Worm (Caenorhabditis elegans) whole organism, early embryonic: ENCODE data around the gene rap-2.

ENCODE experiments used
- aly-1 ChIP-seq: sonication (generic microtip); optimal IDR thresholded peaks from 2 replicates; lab custom pipeline; 2016; ENCODE audit warnings: missing genetic modification characterization, missing compliant biosample characterization
- ceh-36 ChIP-seq: sonication (generic microtip); optimal IDR thresholded peaks from 2 replicates; lab custom pipeline; 2016; ENCODE audit warnings: missing genetic modification characterization, inconsistent platforms, missing compliant biosample characterization
- ets-7 ChIP-seq: sonication (generic microtip); optimal IDR thresholded peaks from 2 replicates; lab custom pipeline; 2016; ENCODE audit warnings: missing genotype, missing genetic modification characterization, missing compliant biosample characterization
- flt-1 ChIP-seq: fragments of 200-800 bp; sonication (Bioruptor generic); IDR thresholded peaks from 2 replicates; pipeline ENCODE4 v1.3.6; 2022; ENCODE audit warnings: missing genetic modification characterization, missing compliant biosample characterization
- hmbx-1 ChIP-seq: sonication (generic microtip); optimal IDR thresholded peaks from 2 replicates; lab custom pipeline; 2016; ENCODE audit warnings: mild to moderate bottlenecking, missing genetic modification characterization, missing compliant biosample characterization
- scrt-1 ChIP-seq: fragments of 200-800 bp; sonication (Bioruptor generic); IDR thresholded peaks from 2 replicates; pipeline ENCODE4 v1.3.6; 2022; ENCODE audit warnings: missing genetic modification characterization, missing compliant biosample characterization
- tbx-11 ChIP-seq: fragments of 200-800 bp; sonication (Bioruptor generic); IDR thresholded peaks from 2 replicates; pipeline ENCODE4 v1.3.6; 2022; ENCODE audit warnings: missing genetic modification characterization, missing compliant biosample characterization
- tbx-37 ChIP-seq: fragments of 200-800 bp; sonication (Bioruptor generic); conservative IDR thresholded peaks from 2 replicates; pipeline ENCODE4 v1.3.6; 2022; ENCODE audit warnings: missing genetic modification reagents, missing genetic modification characterization, missing compliant biosample characterization
- tra-4 ChIP-seq: sonication (generic microtip); optimal IDR thresholded peaks from 2 replicates; lab custom pipeline; 2017; ENCODE audit warnings: missing genetic modification characterization, missing compliant biosample characterization

The rap-2 gene

DNA sequence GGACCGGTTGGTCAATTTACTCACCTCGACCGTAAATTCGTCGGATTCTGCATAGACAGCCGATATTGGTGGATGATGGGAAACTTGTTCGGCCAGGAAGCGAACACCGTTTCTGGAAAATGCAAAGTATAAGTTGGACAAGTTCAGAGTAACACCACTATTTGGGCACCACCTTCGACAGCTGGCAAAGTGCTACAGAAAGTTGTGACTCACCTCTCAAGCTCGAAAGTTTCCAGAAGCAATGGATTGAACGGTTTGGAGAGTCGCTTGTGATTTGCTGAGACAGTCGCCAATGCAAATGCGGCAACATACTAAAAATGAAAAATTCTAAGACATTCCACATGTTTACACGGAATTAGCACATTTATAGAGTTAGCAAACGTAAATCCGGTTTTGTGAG, 50.6 kb downstream of the rap-2 start:
- no peak for TF ChIP-seq hmbx-1 (tag; lab: Kevin White, UChicago)
- no peak for TF ChIP-seq ets-7
- TF ChIP-seq tbx-11 (GFP tag; lab: Robert Waterston, UW), result no peak
- no peak for TF ChIP-seq tra-4 (tag; lab: Kevin White, UChicago)
- no peak for TF ChIP-seq tbx-37 (GFP tag; lab: Robert Waterston, UW)
- no peak for TF ChIP-seq ceh-36
- TF ChIP-seq flt-1 (GFP tag; lab: Robert Waterston, UW), result no peak

DNA sequence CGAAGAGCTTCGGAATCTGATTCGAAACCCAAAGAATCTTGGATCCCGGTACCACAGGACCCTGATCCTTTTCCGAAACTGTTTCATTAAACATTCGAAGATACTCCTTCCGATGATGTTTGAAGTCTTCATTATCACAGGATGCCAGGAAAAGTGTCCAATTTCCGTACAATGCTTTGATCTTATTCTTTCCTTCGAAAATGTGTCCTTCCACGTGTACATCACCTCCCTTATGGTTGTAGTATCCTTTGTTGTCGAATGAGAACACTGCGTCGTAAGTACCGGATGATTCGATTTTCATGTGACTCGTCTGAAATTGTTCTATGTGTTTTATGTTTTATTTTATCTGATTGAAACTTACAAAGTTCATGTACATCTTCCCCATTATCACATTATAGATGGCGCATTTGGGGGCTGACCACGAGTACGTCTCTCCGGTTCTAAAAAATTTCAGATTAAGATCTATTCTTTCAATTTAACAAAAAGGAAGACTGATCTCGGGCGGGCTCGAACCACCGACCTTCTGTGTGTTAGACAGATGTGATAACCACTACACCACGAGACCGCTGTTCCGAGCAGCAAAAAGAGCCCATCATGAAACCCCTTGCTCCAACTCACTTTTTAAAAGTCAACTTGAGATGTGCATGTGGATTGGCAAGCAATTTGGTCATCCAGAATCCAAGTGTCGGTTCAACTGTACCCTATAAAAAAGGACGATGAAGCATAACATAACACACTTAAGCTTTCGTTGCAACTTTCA, 51.2 kb downstream of the rap-2 start:
- no peak for TF ChIP-seq tra-4 (tag; lab: Kevin White, UChicago)
- no peak for TF ChIP-seq tbx-37 (GFP tag; lab: Robert Waterston, UW)
- TF ChIP-seq aly-1, result no peak

DNA sequence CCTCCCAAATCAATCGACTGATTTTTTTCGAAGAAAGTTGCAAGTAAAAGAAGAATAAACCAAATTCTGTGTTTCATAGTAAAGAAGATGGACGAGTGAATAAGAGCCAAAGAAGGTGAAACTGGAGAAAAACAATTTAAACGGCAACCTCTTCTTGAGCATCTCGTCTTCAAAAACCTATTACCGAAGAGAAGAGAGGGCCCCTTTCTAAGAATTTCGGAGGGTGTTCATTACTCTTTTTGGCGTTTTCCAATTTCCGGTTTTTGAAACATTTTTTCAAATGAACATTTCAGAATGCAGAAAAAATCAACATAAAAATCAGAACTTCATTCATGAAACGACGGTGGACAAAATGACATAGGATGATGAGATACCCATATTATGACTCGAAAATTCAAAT, 52.3 kb downstream of the rap-2 start, which contains the start of gene nmr-2:
nmr-2 (minus strand) TSS at position 101 of the 400 bp plus-strand sequence.
- TF ChIP-seq tra-4 (tag; lab: Kevin White, UChicago) (no peak), flt-1 (GFP tag; lab: Robert Waterston, UW) (no peak), tbx-37 (GFP tag; lab: Robert Waterston, UW) (no peak), scrt-1 (no peak)
